Worm (Caenorhabditis elegans) whole organism, L3 larva: ENCODE results near the gene lec-3.

Experiments
- daf-12 ChIP-seq: fragments of 150-350 bp; optimal IDR thresholded peaks from 2 replicates; lab custom pipeline; 2014; ENCODE audit warnings: missing biosample characterization, missing genetic modification reagents, missing genetic modification characterization
- fkh-10 ChIP-seq: sonication (generic microtip); optimal IDR thresholded peaks from 2 replicates; lab custom pipeline; 2017; ENCODE audit warnings: missing biosample characterization, missing genetic modification reagents, missing genetic modification characterization
- lin-15B ChIP-seq: fragments of 150-350 bp; optimal IDR thresholded peaks from 2 replicates; lab custom pipeline; 2014; ENCODE audit warnings: missing biosample characterization, missing genetic modification characterization
- nhr-11 ChIP-seq: fragments of 150-350 bp; optimal IDR thresholded peaks from 2 replicates; lab custom pipeline; 2014; ENCODE audit warnings: missing biosample characterization, missing genetic modification characterization
- nhr-237 ChIP-seq: fragments of 150-350 bp; optimal IDR thresholded peaks from 2 replicates; lab custom pipeline; 2014; ENCODE audit warnings: missing biosample characterization, missing genetic modification characterization
- nhr-43 ChIP-seq: sonication (generic microtip); optimal IDR thresholded peaks from 2 replicates; lab custom pipeline; 2016; ENCODE audit warnings: mild to moderate bottlenecking, missing genetic modification characterization, missing compliant biosample characterization; ENCODE audit not compliant: poor library complexity, severe bottlenecking
- pqm-1 ChIP-seq: fragments of 150-350 bp; optimal IDR thresholded peaks from 2 replicates; lab custom pipeline; 2017; ENCODE audit warnings: missing biosample characterization, missing genetic modification characterization, inconsistent platforms

DNA sequence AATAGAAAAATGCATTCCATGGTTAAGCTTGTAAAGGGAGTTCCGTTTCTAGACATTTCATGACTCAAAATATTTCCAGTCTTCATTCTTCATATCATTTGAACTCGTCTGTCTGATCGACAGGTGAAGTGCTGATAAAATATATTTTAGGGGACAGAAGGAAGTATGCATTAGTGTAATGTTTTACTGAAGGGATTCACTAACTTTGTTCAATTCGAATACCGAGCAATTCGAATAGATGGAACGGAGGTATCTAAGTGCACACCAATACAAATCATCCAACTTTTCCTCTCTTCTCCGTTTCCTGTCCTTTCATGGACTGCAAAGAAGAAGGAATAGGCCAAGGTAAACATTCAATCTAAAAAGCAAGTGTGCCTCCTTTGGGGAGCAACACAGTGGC, 27.1 kb upstream of the lec-3 start:
- TF ChIP-seq nhr-11 (tag; lab: Kevin White, UChicago) (no peak), daf-12 (tag; lab: Kevin White, UChicago) (no peak), fkh-10 (GFP tag; lab: Kevin White, UChicago) (no peak), lin-15B (tag; lab: Kevin White, UChicago) (no peak), pqm-1 (tag; lab: Kevin White, UChicago) (no peak), nhr-237 (tag; lab: Kevin White, UChicago) (no peak), nhr-43 (tag; lab: Kevin White, UChicago) (no peak)
